Worm (Caenorhabditis elegans) whole organism, late embryonic: ENCODE measurements around the gene srg-30.

Experiments used
- F13H6.1 ChIP-seq: sonication (generic microtip); optimal IDR thresholded peaks from 2 replicates; lab custom pipeline; 2016; ENCODE audit warnings: missing genetic modification characterization, missing compliant biosample characterization
- ahr-1 ChIP-seq: sonication (generic microtip); optimal IDR thresholded peaks from 2 replicates; lab custom pipeline; 2016; ENCODE audit warnings: missing genetic modification characterization, missing compliant biosample characterization
- ama-1 ChIP-seq: fragments of 150-350 bp; optimal IDR thresholded peaks from 2 replicates; lab custom pipeline; 2014
- ceh-24 ChIP-seq: sonication (generic microtip); optimal IDR thresholded peaks from 2 replicates; lab custom pipeline; 2016; ENCODE audit warnings: mild to moderate bottlenecking, missing genetic modification characterization, missing compliant biosample characterization
- dmd-4 ChIP-seq: sonication (generic microtip); optimal IDR thresholded peaks from 2 replicates; lab custom pipeline; 2016; ENCODE audit warnings: borderline replicate concordance, missing genetic modification characterization, missing compliant biosample characterization
- elt-2 ChIP-seq: sonication (generic microtip); optimal IDR thresholded peaks from 2 replicates; lab custom pipeline; 2016; ENCODE audit warnings: missing genetic modification reagents, missing genetic modification characterization, missing compliant biosample characterization
- hlh-6 ChIP-seq: sonication (generic microtip); optimal IDR thresholded peaks from 2 replicates; lab custom pipeline; 2016; ENCODE audit warnings: missing genotype, missing genetic modification characterization, missing compliant biosample characterization
- lin-11 ChIP-seq: fragments of 200-800 bp; sonication (Bioruptor generic); optimal IDR thresholded peaks from 2 replicates; lab custom pipeline; 2018; ENCODE audit warnings: mild to moderate bottlenecking, missing genetic modification characterization, missing compliant biosample characterization
- nhr-11 ChIP-seq: fragments of 150-350 bp; optimal IDR thresholded peaks from 2 replicates; lab custom pipeline; 2014; ENCODE audit warnings: missing biosample characterization, missing genetic modification characterization
- ref-2 ChIP-seq: sonication (generic microtip); optimal IDR thresholded peaks from 2 replicates; lab custom pipeline; 2016; ENCODE audit warnings: missing genetic modification characterization, missing compliant biosample characterization
- syd-9 ChIP-seq: sonication (generic microtip); optimal IDR thresholded peaks from 2 replicates; lab custom pipeline; 2016; ENCODE audit warnings: mild to moderate bottlenecking, missing genetic modification characterization, moderate library complexity, missing compliant biosample characterization
- unc-42 ChIP-seq: sonication (generic microtip); optimal IDR thresholded peaks from 2 replicates; lab custom pipeline; 2016; ENCODE audit warnings: missing genotype, missing genetic modification characterization, missing compliant biosample characterization
- unc-86 ChIP-seq: sonication (generic microtip); optimal IDR thresholded peaks from 2 replicates; lab custom pipeline; 2016; ENCODE audit warnings: missing genetic modification characterization, missing compliant biosample characterization

- TF ChIP-seq lin-11 (tag; lab: Kevin White, UChicago) (no peak), elt-2 (tag; lab: Kevin White, UChicago) (no peak), unc-42 (no peak), nhr-11 (tag; lab: Kevin White, UChicago) (no peak), unc-86 (tag; lab: Kevin White, UChicago) (no peak), ama-1 (lab: Kevin White, UChicago) (no peak), ref-2 (tag; lab: Kevin White, UChicago) (no peak), dmd-4 (tag; lab: Kevin White, UChicago) (no peak), syd-9 (tag; lab: Kevin White, UChicago) (no peak), ahr-1 (no peak), F13H6.1 (no peak), ceh-24 (tag; lab: Kevin White, UChicago) (no peak), hlh-6 (tag; lab: Kevin White, UChicago) (no peak)
Observed at ce11 chrV:6753257-6753656, 35.1 kb upstream of the srg-30 start.
